Worm (Caenorhabditis elegans) whole organism, L4/young adult: ENCODE results near the gene str-229.

Experiments
- W03F9.2 ChIP-seq: fragments of 150-350 bp; optimal IDR thresholded peaks from 2 replicates; lab custom pipeline; 2014; ENCODE audit warnings: missing biosample characterization, missing genetic modification characterization
- dao-5 ChIP-seq: sonication (generic microtip); optimal IDR thresholded peaks from 2 replicates; lab custom pipeline; 2016; ENCODE audit warnings: missing genotype, missing genetic modification characterization, moderate library complexity, missing compliant biosample characterization
- him-1 ChIP-seq: sonication (generic microtip); optimal IDR thresholded peaks from 2 replicates; lab custom pipeline; 2016; ENCODE audit warnings: missing genotype, missing genetic modification reagents, missing genetic modification characterization, missing compliant biosample characterization

DNA sequence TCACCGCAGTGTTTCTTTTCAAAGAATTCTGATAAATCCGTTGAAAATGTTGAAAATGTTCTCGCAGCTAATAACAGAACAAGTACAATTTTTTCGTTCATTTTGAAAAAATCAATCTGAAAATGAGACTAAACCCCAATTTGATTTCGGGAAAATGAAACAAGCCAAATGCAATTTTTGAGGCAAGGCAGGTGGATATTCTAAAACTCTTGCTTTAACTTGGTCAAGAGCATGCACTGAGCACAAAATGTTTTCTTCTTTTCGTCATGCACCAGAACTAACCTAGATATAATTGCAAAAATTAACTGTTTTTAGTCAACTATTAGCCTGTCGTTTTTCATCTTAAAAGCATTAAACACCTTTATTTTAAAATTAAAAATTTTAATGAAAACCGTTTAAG is 2.3 kb downstream of the str-229 start, which contains the start of gene irld-22:
- TF ChIP-seq W03F9.2 (tag; lab: Kevin White, UChicago) (no peak), him-1 (tag; lab: Kevin White, UChicago) (no peak), dao-5 (tag; lab: Kevin White, UChicago) (no peak)
